Fruit fly (Drosophila melanogaster): ENCODE data around the gene CG44774.
A peak's percentile ranks its signal among the peaks of the same experiment; 100 is the strongest.

CG44774 gene

DNA sequence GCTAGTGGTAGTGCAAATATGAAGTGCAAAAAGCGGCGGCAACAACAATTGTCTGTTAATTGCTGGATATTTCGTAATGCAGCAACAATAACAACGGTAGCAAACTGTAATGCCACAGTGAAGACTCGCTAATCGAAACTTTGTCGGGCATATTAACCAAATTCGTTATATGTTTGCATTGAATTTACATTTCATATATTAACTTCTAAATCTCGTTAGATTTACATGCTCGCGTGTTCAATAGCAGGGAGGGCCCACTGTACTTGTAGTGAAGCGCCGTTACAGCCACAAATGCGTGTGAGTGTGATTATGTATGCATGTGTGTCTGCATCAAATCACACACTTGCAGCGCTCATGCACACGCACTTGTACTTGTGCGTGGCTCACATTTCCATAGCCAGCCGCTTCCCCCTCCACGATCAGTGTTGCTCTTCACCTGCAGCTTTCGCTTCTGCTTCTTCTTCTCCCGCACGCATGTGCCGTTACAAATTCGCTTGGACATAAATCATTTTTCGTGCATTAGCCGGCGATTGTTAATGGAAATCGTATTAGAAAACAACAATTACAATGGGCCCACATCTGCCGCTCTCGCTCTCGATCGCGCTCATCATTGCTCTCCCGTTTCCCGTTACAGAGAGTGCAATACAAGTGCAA lies 2.0 kb upstream of the CG44774 start (continued):
- TF ChIP-seq NFAT (GFP tag; IDR thresholded peaks at IDR 0.05), result peak; percentile 90
- TF ChIP-seq CG6175 (GFP tag; IDR thresholded peaks at IDR 0.05), result peak; percentile 60; the same call in 1 of the 3 replicates
- TF ChIP-seq schlank (tag; optimal IDR thresholded peaks at IDR 0.05), result peak; percentile 48
- peak; percentile 91 to 98 for TF ChIP-seq chif (GFP tag; optimal IDR thresholded peaks at IDR 0.05)
- no peak for TF ChIP-seq hb (GFP tag; IDR thresholded peaks at IDR 0.05; ENCODE audit: partially characterized antibody)
- peak; percentile 99 for TF ChIP-seq grau (tag; optimal IDR thresholded peaks at IDR 0.05)
- peak; percentile 83; the same call in 1 of the 2 replicates for TF ChIP-seq Atf6 (GFP tag; IDR thresholded peaks at IDR 0.05)
- TF ChIP-seq CG42726 (GFP tag; IDR thresholded peaks at IDR 0.05; ENCODE audit: partially characterized antibody), result no peak
- TF ChIP-seq grn (GFP tag; optimal IDR thresholded peaks at IDR 0.05), result peak; percentile 51
- TF ChIP-seq CG8944 (GFP tag; optimal IDR thresholded peaks at IDR 0.05), result peak; percentile 95
- peak; percentile 89 for TF ChIP-seq nom (GFP tag; optimal IDR thresholded peaks at IDR 0.05)
- TF ChIP-seq CG18619 (GFP tag; optimal IDR thresholded peaks at IDR 0.05), result peak; percentile 88
- peak; percentile 98 for TF ChIP-seq org-1 (GFP tag; optimal IDR thresholded peaks at IDR 0.05)
- peak; percentile 88 for TF ChIP-seq ewg (GFP tag; optimal IDR thresholded peaks at IDR 0.05)
- TF ChIP-seq sd (tag; optimal IDR thresholded peaks at IDR 0.05), result peak; percentile 60
- peak; percentile 78 for TF ChIP-seq CG3163 (GFP tag; optimal IDR thresholded peaks at IDR 0.05)
- TF ChIP-seq Eip74EF (GFP tag; optimal IDR thresholded peaks at IDR 0.05), result peak in 1 of 2 experiments; percentile 89
- TF ChIP-seq Aef1 (GFP tag; IDR thresholded peaks at IDR 0.05), result peak; percentile 91
- peak; percentile 93 for TF ChIP-seq CG6254 (GFP tag; optimal IDR thresholded peaks at IDR 0.05)
- peak; percentile 42 for TF ChIP-seq psq (GFP tag; optimal IDR thresholded peaks at IDR 0.05)
- peak; percentile 92 for TF ChIP-seq MTF-1 (GFP tag; optimal IDR thresholded peaks at IDR 0.05; ENCODE audit: borderline replicate concordance)
- peak; percentile 90 for TF ChIP-seq twi (tag; optimal IDR thresholded peaks at IDR 0.05)
- TF ChIP-seq CG31224 (GFP tag; IDR thresholded peaks at IDR 0.05), result peak; percentile 82
- peak; percentile 91 for TF ChIP-seq CG7372 (GFP tag; IDR thresholded peaks at IDR 0.05)
- peak; percentile 95 for TF ChIP-seq gce (GFP tag; IDR thresholded peaks at IDR 0.05)
- peak; percentile 87 for TF ChIP-seq Lim3 (GFP tag; IDR thresholded peaks at IDR 0.05)
- TF ChIP-seq CG2889 (GFP tag; IDR thresholded peaks at IDR 0.05), result peak; percentile 85
- peak; percentile 91 for TF ChIP-seq danr (GFP tag; IDR thresholded peaks at IDR 0.05)
- TF ChIP-seq CG17359 (tag; optimal IDR thresholded peaks at IDR 0.05), result peak; percentile 98
- TF ChIP-seq CG17186 (GFP tag; optimal IDR thresholded peaks at IDR 0.05), result peak; percentile 90
- peak; percentile 87 for TF ChIP-seq CG10431 (GFP tag; optimal IDR thresholded peaks at IDR 0.05)
- peak; percentile 93 for TF ChIP-seq Side (GFP tag; optimal IDR thresholded peaks at IDR 0.05)
- TF ChIP-seq Dbx (GFP tag; IDR thresholded peaks at IDR 0.05), result peak; percentile 74
- peak; percentile 92 for TF ChIP-seq Asciz (GFP tag; optimal IDR thresholded peaks at IDR 0.05)
- TF ChIP-seq mld (GFP tag; IDR thresholded peaks at IDR 0.05; ENCODE audit: partially characterized antibody), result no peak
- TF ChIP-seq HLH3B (GFP tag; IDR thresholded peaks at IDR 0.05), result peak; percentile 97
- no peak for TF ChIP-seq hth (optimal IDR thresholded peaks at IDR 0.05)
- TF ChIP-seq CG14441 (GFP tag; IDR thresholded peaks at IDR 0.05), result peak; percentile 97
- TF ChIP-seq CG6813 (GFP tag; optimal IDR thresholded peaks at IDR 0.05), result peak; percentile 89
- peak; percentile 95 for TF ChIP-seq CG33213 (GFP tag; optimal IDR thresholded peaks at IDR 0.05)
- TF ChIP-seq CG15011 (GFP tag; optimal IDR thresholded peaks at IDR 0.05), result peak; percentile 85
- TF ChIP-seq CG11504 (tag; optimal IDR thresholded peaks at IDR 0.05), result peak; percentile 95
- peak; percentile 92 for TF ChIP-seq CG31388 (GFP tag; optimal IDR thresholded peaks at IDR 0.05)
- no peak for TF ChIP-seq sc (optimal IDR thresholded peaks at IDR 0.05)
- TF ChIP-seq sc (GFP tag; optimal IDR thresholded peaks at IDR 0.05), result peak; percentile 93
- peak; percentile 97 for TF ChIP-seq CG13424 (tag; optimal IDR thresholded peaks at IDR 0.05)
- peak; percentile 92 for TF ChIP-seq dati (GFP tag; IDR thresholded peaks at IDR 0.05)
- peak; percentile 92 for TF ChIP-seq wor (GFP tag; IDR thresholded peaks at IDR 0.05)
- TF ChIP-seq Adf1 (GFP tag; IDR thresholded peaks at IDR 0.05), result no peak; the same call in 1 of the 2 replicates
- TF ChIP-seq hbn (GFP tag; IDR thresholded peaks at IDR 0.05; ENCODE audit: partially characterized antibody), result no peak
